Worm (Caenorhabditis elegans): ENCODE measurements around the gene Y73B6BL.288.

ce11 chrIV:6342876-6343275 lies 545 bp upstream of the Y73B6BL.288 start, which contains the start of gene Y73B6BL.14:
- no peak for TF ChIP-seq nhr-129 (tag; optimal IDR thresholded peaks at IDR 0.05)
- TF ChIP-seq zag-1 (tag; optimal IDR thresholded peaks at IDR 0.05), result no peak
